Fruit fly (Drosophila melanogaster) whole organism, embryonic: Measurements from ENCODE around the gene CG2794.

Source experiments
- Aef1 ChIP-seq: fragments of 200-800 bp; sonication (Bioruptor generic); IDR thresholded peaks from 3 replicates; pipeline ENCODE4 v1.3.6; 2022; ENCODE audit warnings: missing biosample characterization, missing genetic modification characterization
- BtbVII ChIP-seq: fragments of 200-800 bp; sonication (Bioruptor generic); optimal IDR thresholded peaks from 3 replicates; lab custom pipeline; 2017; ENCODE audit warnings: missing biosample characterization, mild to moderate bottlenecking, missing genetic modification characterization
- CG10654 ChIP-seq: fragments of 200-800 bp; sonication (Bioruptor generic); optimal IDR thresholded peaks from 2 replicates; lab custom pipeline; 2016; ENCODE audit warnings: missing biosample characterization, missing genetic modification characterization
- CG11247 ChIP-seq: fragments of 200-800 bp; sonication (Bioruptor generic); IDR thresholded peaks from 2 replicates; pipeline ENCODE4 v1.3.6; 2022; ENCODE audit warnings: missing biosample characterization, missing genetic modification characterization
- CG11504 ChIP-seq: fragments of 200-800 bp; sonication (Bioruptor generic); optimal IDR thresholded peaks from 3 replicates; lab custom pipeline; 2019; ENCODE audit warnings: missing biosample characterization, mild to moderate bottlenecking, missing genetic modification characterization, moderate library complexity
- CG12236 ChIP-seq: fragments of 200-800 bp; sonication (Bioruptor generic); optimal IDR thresholded peaks from 2 replicates; lab custom pipeline; 2016; ENCODE audit warnings: missing biosample characterization, missing genetic modification characterization
- CG13287 ChIP-seq: fragments of 200-800 bp; sonication (Bioruptor generic); IDR thresholded peaks from 2 replicates; pipeline ENCODE4 v1.3.6; 2022; ENCODE audit warnings: missing biosample characterization, missing genetic modification characterization; ENCODE audit not compliant: partially characterized antibody
- CG14014 ChIP-seq: fragments of 200-800 bp; sonication (Bioruptor generic); IDR thresholded peaks from 2 replicates; pipeline ENCODE4 v1.3.6; 2022; ENCODE audit warnings: missing biosample characterization, missing genetic modification characterization
- CG15269 ChIP-seq: fragments of 200-800 bp; sonication (Bioruptor generic); optimal IDR thresholded peaks from 2 replicates; lab custom pipeline; 2018; ENCODE audit warnings: missing biosample characterization, mild to moderate bottlenecking, missing genetic modification characterization, moderate library complexity
- CG17186 ChIP-seq: fragments of 200-800 bp; sonication (Bioruptor generic); optimal IDR thresholded peaks from 3 replicates; lab custom pipeline; 2017; ENCODE audit warnings: missing biosample characterization, missing genetic modification reagents, missing genetic modification characterization
- CG1832 ChIP-seq: fragments of 200-800 bp; sonication (Bioruptor generic); optimal IDR thresholded peaks from 2 replicates; lab custom pipeline; 2017; ENCODE audit warnings: missing biosample characterization, mild to moderate bottlenecking, missing genetic modification characterization, inconsistent platforms
- CG31388 ChIP-seq: fragments of 200-800 bp; sonication (Bioruptor generic); optimal IDR thresholded peaks from 2 replicates; lab custom pipeline; 2016; ENCODE audit warnings: missing biosample characterization, missing genetic modification characterization
- CG32532 ChIP-seq: fragments of 200-800 bp; sonication (Bioruptor generic); IDR thresholded peaks from 2 replicates; pipeline ENCODE4 v1.3.6; 2022; ENCODE audit warnings: missing biosample characterization, missing genetic modification characterization
- CG34224 ChIP-seq: fragments of 200-800 bp; sonication (Bioruptor generic); IDR thresholded peaks from 3 replicates; pipeline ENCODE4 v1.3.6; 2022; ENCODE audit warnings: missing biosample characterization, missing genetic modification characterization; ENCODE audit not compliant: partially characterized antibody
- CG4707 ChIP-seq: fragments of 200-800 bp; sonication (Bioruptor generic); optimal IDR thresholded peaks from 2 replicates; lab custom pipeline; 2018; ENCODE audit warnings: missing biosample characterization, mild to moderate bottlenecking, missing genetic modification characterization, moderate library complexity
- CG4854 ChIP-seq: fragments of 200-800 bp; sonication (Bioruptor generic); optimal IDR thresholded peaks from 2 replicates; lab custom pipeline; 2016; ENCODE audit warnings: missing biosample characterization, missing genetic modification characterization, inconsistent platforms
- CG6272 ChIP-seq: fragments of 200-800 bp; sonication (Bioruptor generic); IDR thresholded peaks from 2 replicates; pipeline ENCODE4 v1.3.6; 2022; ENCODE audit warnings: missing biosample characterization, missing genetic modification characterization
- CG7556 ChIP-seq: fragments of 200-800 bp; sonication (Bioruptor generic); optimal IDR thresholded peaks from 2 replicates; lab custom pipeline; 2017; ENCODE audit warnings: missing biosample characterization, mild to moderate bottlenecking, missing genetic modification characterization
- CG7745 ChIP-seq: fragments of 200-800 bp; sonication (Bioruptor generic); optimal IDR thresholded peaks from 2 replicates; lab custom pipeline; 2018; ENCODE audit warnings: missing biosample characterization, mild to moderate bottlenecking, missing genetic modification characterization, moderate library complexity
- CG9876 ChIP-seq: fragments of 200-800 bp; sonication (Bioruptor generic); optimal IDR thresholded peaks from 2 replicates; lab custom pipeline; 2016; ENCODE audit warnings: missing biosample characterization, missing genetic modification characterization
- CG9932 ChIP-seq: fragments of 200-800 bp; sonication (Bioruptor generic); IDR thresholded peaks from 2 replicates; pipeline ENCODE4 v1.3.6; 2022; ENCODE audit warnings: missing biosample characterization, missing genetic modification characterization
- Dbx ChIP-seq: fragments of 200-800 bp; sonication (Bioruptor generic); IDR thresholded peaks from 3 replicates; pipeline ENCODE4 v1.3.6; 2022; ENCODE audit warnings: missing biosample characterization, missing genetic modification characterization
- Deaf1 ChIP-seq: fragments of 200-800 bp; optimal IDR thresholded peaks from 3 replicates; lab custom pipeline; 2019; ENCODE audit warnings: missing biosample characterization, mild to moderate bottlenecking, missing genetic modification characterization, moderate library complexity
- E2f2 ChIP-seq: fragments of 200-800 bp; sonication (Bioruptor generic); IDR thresholded peaks from 2 replicates; pipeline ENCODE4 v1.3.6; 2022; ENCODE audit warnings: missing biosample characterization, missing genetic modification characterization
- Gsc ChIP-seq: fragments of 200-800 bp; sonication (Bioruptor generic); IDR thresholded peaks from 2 replicates; pipeline ENCODE4 v1.3.6; 2022; ENCODE audit warnings: missing biosample characterization, missing genetic modification characterization
- Hand ChIP-seq: fragments of 200-800 bp; sonication (Bioruptor generic); optimal IDR thresholded peaks from 2 replicates; lab custom pipeline; 2017; ENCODE audit warnings: mild to moderate bottlenecking, missing biosample characterization, missing genetic modification reagents, missing genetic modification characterization
- Hmx ChIP-seq: fragments of 200-800 bp; sonication (Bioruptor generic); optimal IDR thresholded peaks from 2 replicates; lab custom pipeline; 2016; ENCODE audit warnings: missing biosample characterization, missing genetic modification characterization
- MESR4 ChIP-seq: fragments of 200-800 bp; sonication (Bioruptor generic); optimal IDR thresholded peaks from 2 replicates; lab custom pipeline; 2018; ENCODE audit warnings: missing biosample characterization, mild to moderate bottlenecking, missing genetic modification characterization, moderate library complexity
- MTF-1 ChIP-seq: fragments of 200-800 bp; sonication (Bioruptor generic); optimal IDR thresholded peaks from 2 replicates; lab custom pipeline; 2018; ENCODE audit warnings: missing biosample characterization, mild to moderate bottlenecking, missing genetic modification characterization, borderline replicate concordance
- NK7.1 ChIP-seq: fragments of 200-800 bp; sonication (Bioruptor generic); optimal IDR thresholded peaks from 3 replicates; lab custom pipeline; 2016; ENCODE audit warnings: missing biosample characterization, missing genetic modification characterization
- Sin3A ChIP-seq: fragments of >200 bp; optimal IDR thresholded peaks from 2 replicates; lab custom pipeline; 2018
- Sry-δ ChIP-seq: fragments of 200-800 bp; sonication (Bioruptor generic); optimal IDR thresholded peaks from 2 replicates; lab custom pipeline; 2016; ENCODE audit warnings: missing biosample characterization, missing genetic modification characterization
- Ssrp ChIP-seq: fragments of 200-800 bp; sonication (Bioruptor generic); optimal IDR thresholded peaks from 2 replicates; lab custom pipeline; 2018; ENCODE audit warnings: missing biosample characterization, mild to moderate bottlenecking, missing genetic modification characterization, moderate library complexity
- Taf1 ChIP-seq: fragments of 200-800 bp; sonication (Bioruptor generic); IDR thresholded peaks from 2 replicates; pipeline ENCODE4 v1.3.6; 2022; ENCODE audit warnings: missing biosample characterization, missing genetic modification characterization
- crp ChIP-seq, 2 experiments: fragments of 200-800 bp; sonication (Bioruptor generic); optimal IDR thresholded peaks; 2 replicates in 1 of 2; 3 replicates in 1 of 2; lab custom pipeline; 2017; ENCODE audit warnings: missing biosample characterization in 2 of 2, missing genetic modification characterization in 2 of 2, mild to moderate bottlenecking in 1 of 2, moderate library complexity in 1 of 2
- da ChIP-seq: fragments of 200-800 bp; sonication (Bioruptor generic); optimal IDR thresholded peaks from 2 replicates; lab custom pipeline; 2016; ENCODE audit warnings: missing biosample characterization, missing genetic modification characterization
- dm ChIP-seq: fragments of 200-800 bp; sonication (Bioruptor generic); optimal IDR thresholded peaks from 3 replicates; lab custom pipeline; 2016; ENCODE audit warnings: missing biosample characterization, missing genetic modification characterization
- fd96Cb ChIP-seq: fragments of 200-800 bp; sonication (Bioruptor generic); optimal IDR thresholded peaks from 2 replicates; lab custom pipeline; 2018; ENCODE audit warnings: missing biosample characterization, mild to moderate bottlenecking, missing genetic modification characterization, moderate library complexity
- jigr1 ChIP-seq: fragments of 200-800 bp; sonication (Bioruptor generic); IDR thresholded peaks from 3 replicates; pipeline ENCODE4 v1.3.6; 2022; ENCODE audit warnings: missing biosample characterization, missing genetic modification characterization
- jing ChIP-seq: fragments of 200-800 bp; sonication (Bioruptor generic); optimal IDR thresholded peaks from 2 replicates; lab custom pipeline; 2018; ENCODE audit warnings: missing biosample characterization, mild to moderate bottlenecking, missing genetic modification characterization
- lilli ChIP-seq: fragments of 200-800 bp; sonication (Bioruptor generic); optimal IDR thresholded peaks from 3 replicates; lab custom pipeline; 2016; ENCODE audit warnings: missing biosample characterization, missing genetic modification characterization
- nerfin-2 ChIP-seq: fragments of 200-800 bp; sonication (Bioruptor generic); IDR thresholded peaks from 2 replicates; pipeline ENCODE4 v1.3.6; 2022; ENCODE audit warnings: missing biosample characterization, missing genetic modification characterization; ENCODE audit not compliant: partially characterized antibody
- peb ChIP-seq: fragments of 200-800 bp; sonication (Bioruptor generic); IDR thresholded peaks from 2 replicates; pipeline ENCODE4 v1.3.6; 2022; ENCODE audit warnings: missing biosample characterization, missing genetic modification characterization
- pita ChIP-seq: fragments of 200-800 bp; sonication (Bioruptor generic); optimal IDR thresholded peaks from 2 replicates; lab custom pipeline; 2017; ENCODE audit warnings: missing biosample characterization, mild to moderate bottlenecking, missing genetic modification characterization
- sc ChIP-seq, 3 experiments: fragments of >200 bp in 2 of 3; fragments of 200-800 bp in 1 of 3; sonication (Bioruptor generic) in 1 of 3; optimal IDR thresholded peaks; 2 replicates in 2 of 3; 3 replicates in 1 of 3; lab custom pipeline; 2017; ENCODE audit warnings: mild to moderate bottlenecking in 1 of 3, missing biosample characterization in 1 of 3, missing genetic modification characterization in 1 of 3, missing genetic modification reagents in 1 of 3
- sna ChIP-seq: fragments of 200-800 bp; sonication (Bioruptor generic); IDR thresholded peaks from 2 replicates; pipeline ENCODE4 v1.3.6; 2022; ENCODE audit warnings: missing biosample characterization, missing genetic modification characterization; ENCODE audit not compliant: partially characterized antibody
- tap ChIP-seq: fragments of 200-800 bp; optimal IDR thresholded peaks from 3 replicates; lab custom pipeline; 2019; ENCODE audit warnings: missing biosample characterization, mild to moderate bottlenecking, missing genetic modification characterization, moderate library complexity
- ttk ChIP-seq: fragments of 200-800 bp; sonication (Bioruptor generic); IDR thresholded peaks from 2 replicates; pipeline ENCODE4 v2.1.2; 2022; ENCODE audit warnings: missing biosample characterization, missing genetic modification characterization
- z ChIP-seq: fragments of 200-800 bp; sonication (Bioruptor generic); IDR thresholded peaks from 3 replicates; pipeline ENCODE4 v1.3.6; 2022; ENCODE audit warnings: missing biosample characterization, missing genetic modification characterization

CG2794 gene

dm6 chr2L:563769-564550 lies at the start of gene CG2794, which contains the start of gene uncNacbeta (continued):
- TF ChIP-seq MESR4, result peak; percentile 59
- TF ChIP-seq E2f2 (GFP tag; lab: Robert Waterston, UW), result peak; percentile 95
- no peak for TF ChIP-seq CG10654 (GFP tag; lab: Kevin White, UChicago)
- TF ChIP-seq CG11247 (GFP tag; lab: Robert Waterston, UW), result no peak; the same call in 1 of the 2 replicates
- no peak for TF ChIP-seq z (GFP tag; lab: Robert Waterston, UW)
- TF ChIP-seq CG15269, result no peak
- TF ChIP-seq peb (GFP tag; lab: Robert Waterston, UW), result no peak
- TF ChIP-seq Sry-δ (GFP tag; lab: Kevin White, UChicago), result peak; percentile 78
- no peak for TF ChIP-seq NK7.1 (GFP tag; lab: Kevin White, UChicago)
- peak; percentile 47 for TF ChIP-seq lilli
- peak; percentile 67 for TF ChIP-seq sna
- no peak for TF ChIP-seq Aef1 (GFP tag; lab: Robert Waterston, UW)
- peak; percentile 55; the same call in 1 of the 2 replicates for TF ChIP-seq CG9932 (GFP tag; lab: Robert Waterston, UW)
- peak; percentile 82 for TF ChIP-seq CG13287
- no peak for TF ChIP-seq sc (optimal IDR thresholded peaks at IDR 0.05; lab: Kevin White, UChicago)
- TF ChIP-seq sc (GFP tag; optimal IDR thresholded peaks at IDR 0.05; lab: Kevin White, UChicago), result no peak
- TF ChIP-seq nerfin-2 (GFP tag; lab: Robert Waterston, UW), result peak; percentile 73
- TF ChIP-seq CG14014, result no peak
- no peak for TF ChIP-seq CG4707 (GFP tag; lab: Kevin White, UChicago)
- TF ChIP-seq CG34224 (GFP tag; lab: Robert Waterston, UW), result peak; percentile 51; the same call in 2 of the 3 replicates
- TF ChIP-seq MTF-1 (GFP tag; lab: Kevin White, UChicago), result no peak
- no peak for TF ChIP-seq CG7745 (tag; lab: Kevin White, UChicago)
- TF ChIP-seq fd96Cb (tag; lab: Kevin White, UChicago), result no peak
- no peak for TF ChIP-seq da (GFP tag; lab: Kevin White, UChicago)
- TF ChIP-seq CG31388, result no peak
- no peak for TF ChIP-seq CG9876
- TF ChIP-seq CG12236, result no peak
- no peak for TF ChIP-seq CG32532 (GFP tag; lab: Robert Waterston, UW)
- TF ChIP-seq BtbVII, result no peak
- no peak for TF ChIP-seq CG4854 (GFP tag; lab: Kevin White, UChicago)
- no peak for TF ChIP-seq pita (GFP tag; lab: Kevin White, UChicago)
- no peak for TF ChIP-seq jigr1 (GFP tag; lab: Robert Waterston, UW)
- no peak for TF ChIP-seq Gsc (GFP tag; lab: Robert Waterston, UW)
- TF ChIP-seq Dbx (GFP tag; lab: Robert Waterston, UW), result no peak
- TF ChIP-seq CG11504, result no peak
- 0 out of 2 replicates have a peak, but pooled peaks have one; percentile 22 for TF ChIP-seq CG6272 (GFP tag; lab: Robert Waterston, UW)
- TF ChIP-seq Sin3A (lab: Kevin White, UChicago), result no peak
- no peak for TF ChIP-seq Hand (GFP tag; lab: Kevin White, UChicago)
- 0 out of 2 replicates have a peak, but pooled peaks have one; percentile 16 for TF ChIP-seq Taf1 (GFP tag; lab: Robert Waterston, UW)
- no peak for TF ChIP-seq jing (GFP tag; lab: Kevin White, UChicago)
- TF ChIP-seq dm, result peak; percentile 77
- TF ChIP-seq Ssrp (tag; lab: Kevin White, UChicago), result no peak
- TF ChIP-seq tap (tag; lab: Kevin White, UChicago), result no peak
- TF ChIP-seq CG7556 (GFP tag; lab: Kevin White, UChicago), result no peak
- no peak for TF ChIP-seq ttk (GFP tag; lab: Robert Waterston, UW)
- no peak for TF ChIP-seq CG1832 (GFP tag; lab: Kevin White, UChicago)
- TF ChIP-seq Deaf1 (tag; lab: Kevin White, UChicago), result no peak
- TF ChIP-seq Hmx (GFP tag; lab: Kevin White, UChicago), result no peak
- TF ChIP-seq CG17186 (GFP tag; lab: Kevin White, UChicago), result peak; percentile 20
- peak in 1 of 2 experiments; percentile 61 for TF ChIP-seq crp (GFP tag; optimal IDR thresholded peaks at IDR 0.05; lab: Kevin White, UChicago)
